Worm (Caenorhabditis elegans): ENCODE measurements around the gene srbc-51.

- TF ChIP-seq egl-27 (tag; optimal IDR thresholded peaks at IDR 0.05) (no peak), lin-15B (tag; optimal IDR thresholded peaks at IDR 0.05) (no peak), ztf-4 (tag; optimal IDR thresholded peaks at IDR 0.05) (no peak), ama-1 (optimal IDR thresholded peaks at IDR 0.05) (no peak), pha-4 (tag; optimal IDR thresholded peaks at IDR 0.05) (no peak), elt-3 (tag; optimal IDR thresholded peaks at IDR 0.05) (no peak), fkh-10 (GFP tag; optimal IDR thresholded peaks at IDR 0.05) (no peak), nhr-12 (tag; optimal IDR thresholded peaks at IDR 0.05) (no peak), nhr-28 (tag; optimal IDR thresholded peaks at IDR 0.05) (no peak), ceh-28 (tag; optimal IDR thresholded peaks at IDR 0.05) (no peak), jun-1 (tag; optimal IDR thresholded peaks at IDR 0.05) (no peak)
Measured at ce11 chrV:15776651-15777050, 49.6 kb upstream of the srbc-51 start, which contains the start of gene nhr-283.
